Fruit fly (Drosophila melanogaster) whole organism: ENCODE measurements around the gene CG33489.

Experiments
- CG8478 ChIP-seq: fragments of >200 bp; optimal IDR thresholded peaks from 2 replicates; lab custom pipeline; 2018; ENCODE audit warnings: inconsistent platforms
- Dll ChIP-seq: fragments of >200 bp; optimal IDR thresholded peaks from 2 replicates; lab custom pipeline; 2017
- EcR ChIP-seq, 2 experiments: fragments of >200 bp; optimal IDR thresholded peaks; 2 replicates each; lab custom pipeline; 2017; ENCODE audit warnings: missing biosample characterization in 2 of 2, missing genetic modification characterization in 2 of 2, missing genetic modification reagents in 2 of 2
- pan ChIP-seq: fragments of >200 bp; optimal IDR thresholded peaks from 2 replicates; lab custom pipeline; 2017
- psq ChIP-seq: fragments of >200 bp; optimal IDR thresholded peaks from 2 replicates; lab custom pipeline; 2017
- usp ChIP-seq: fragments of >200 bp; optimal IDR thresholded peaks from 2 replicates; lab custom pipeline; 2017; ENCODE audit warnings: missing biosample characterization, missing genetic modification characterization, mixed read lengths

Gene CG33489

dm6 chr3L:11531300-11531699, 45.5 kb downstream of the CG33489 start:
- TF ChIP-seq usp (GFP tag; lab: Kevin White, UChicago) (no peak), pan (lab: Kevin White, UChicago) (no peak), Dll (lab: Kevin White, UChicago) (no peak), CG8478 (lab: Kevin White, UChicago) (no peak), EcR (GFP tag; optimal IDR thresholded peaks at IDR 0.05; lab: Kevin White, UChicago) (no peak), psq (lab: Kevin White, UChicago) (no peak)

dm6 chr3L:11530370-11530769, 46.5 kb downstream of the CG33489 start:
- TF ChIP-seq CG8478 (lab: Kevin White, UChicago) = no peak
- TF ChIP-seq usp (GFP tag; lab: Kevin White, UChicago) = no peak
- no peak for TF ChIP-seq psq (lab: Kevin White, UChicago)
- TF ChIP-seq Dll (lab: Kevin White, UChicago) = no peak
- no peak for TF ChIP-seq EcR (GFP tag; optimal IDR thresholded peaks at IDR 0.05; lab: Kevin White, UChicago)
- TF ChIP-seq pan (lab: Kevin White, UChicago) = no peak

dm6 chr3L:11529707-11530106, 47.1 kb downstream of the CG33489 start:
- TF ChIP-seq Dll (lab: Kevin White, UChicago) (no peak), CG8478 (lab: Kevin White, UChicago) (no peak), usp (GFP tag; lab: Kevin White, UChicago) (no peak), pan (lab: Kevin White, UChicago) (no peak), psq (lab: Kevin White, UChicago) (no peak), EcR (GFP tag; optimal IDR thresholded peaks at IDR 0.05; lab: Kevin White, UChicago) (no peak)

- TF ChIP-seq Dll (lab: Kevin White, UChicago) (no peak), usp (GFP tag; lab: Kevin White, UChicago) (no peak), EcR (GFP tag; optimal IDR thresholded peaks at IDR 0.05; lab: Kevin White, UChicago) (no peak), CG8478 (lab: Kevin White, UChicago) (no peak), pan (lab: Kevin White, UChicago) (no peak), psq (lab: Kevin White, UChicago) (no peak)
Measured at dm6 chr3L:11528397-11528923, 48.4 kb downstream of the CG33489 start.

dm6 chr3L:11526644-11527184, 50.1 kb downstream of the CG33489 start:
- TF ChIP-seq Dll (lab: Kevin White, UChicago) (no peak), EcR (GFP tag; optimal IDR thresholded peaks at IDR 0.05; lab: Kevin White, UChicago) (no peak), pan (lab: Kevin White, UChicago) (no peak), psq (lab: Kevin White, UChicago) (no peak), CG8478 (lab: Kevin White, UChicago) (no peak), usp (GFP tag; lab: Kevin White, UChicago) (no peak)

- no peak for TF ChIP-seq pan (lab: Kevin White, UChicago)
- TF ChIP-seq EcR (GFP tag; optimal IDR thresholded peaks at IDR 0.05; lab: Kevin White, UChicago) = no peak
- no peak for TF ChIP-seq Dll (lab: Kevin White, UChicago)
- TF ChIP-seq psq (lab: Kevin White, UChicago) = no peak
- TF ChIP-seq CG8478 (lab: Kevin White, UChicago) = no peak
- TF ChIP-seq usp (GFP tag; lab: Kevin White, UChicago) = no peak
Measured at dm6 chr3L:11525765-11526164, 51.1 kb downstream of the CG33489 start.
